Worm (Caenorhabditis elegans) whole organism, L3 larva: ENCODE results near the gene C07D10.5.

ENCODE experiments used
- R02D3.7 ChIP-seq: fragments of 150-350 bp; optimal IDR thresholded peaks from 2 replicates; lab custom pipeline; 2014; ENCODE audit warnings: missing biosample characterization, missing genetic modification characterization
- ZK546.5 ChIP-seq: sonication (generic microtip); optimal IDR thresholded peaks from 2 replicates; lab custom pipeline; 2017; ENCODE audit warnings: missing biosample characterization, missing genetic modification characterization
- ama-1 ChIP-seq: fragments of 150-350 bp; optimal IDR thresholded peaks from 2 replicates; lab custom pipeline; 2018
- ceh-16 ChIP-seq: sonication (generic microtip); optimal IDR thresholded peaks from 2 replicates; lab custom pipeline; 2017; ENCODE audit warnings: missing biosample characterization, missing genetic modification characterization
- ceh-28 ChIP-seq: fragments of 150-350 bp; optimal IDR thresholded peaks from 2 replicates; lab custom pipeline; 2014; ENCODE audit warnings: missing biosample characterization, missing genetic modification reagents, missing genetic modification characterization
- ceh-9 ChIP-seq: sonication (generic microtip); optimal IDR thresholded peaks from 2 replicates; lab custom pipeline; 2018; ENCODE audit warnings: missing biosample characterization, missing genetic modification characterization
- daf-12 ChIP-seq: fragments of 150-350 bp; optimal IDR thresholded peaks from 2 replicates; lab custom pipeline; 2014; ENCODE audit warnings: missing biosample characterization, missing genetic modification reagents, missing genetic modification characterization
- egl-5 ChIP-seq: fragments of 150-350 bp; optimal IDR thresholded peaks from 2 replicates; lab custom pipeline; 2017; ENCODE audit warnings: missing biosample characterization, missing genetic modification reagents, missing genetic modification characterization, inconsistent platforms
- elt-1 ChIP-seq: fragments of 150-350 bp; optimal IDR thresholded peaks from 2 replicates; lab custom pipeline; 2014; ENCODE audit warnings: missing biosample characterization, missing genetic modification characterization
- elt-2 ChIP-seq: sonication (generic microtip); optimal IDR thresholded peaks from 2 replicates; lab custom pipeline; 2016; ENCODE audit warnings: missing genetic modification reagents, mild to moderate bottlenecking, missing genetic modification characterization, missing compliant biosample characterization
- elt-3 ChIP-seq, 3 experiments: fragments of 150-350 bp in 1 of 3; sonication (generic microtip) in 2 of 3; optimal IDR thresholded peaks; 2 replicates in 2 of 3; 4 replicates in 1 of 3; lab custom pipeline; 2014 to 2017; ENCODE audit warnings: missing biosample characterization in 3 of 3, missing genetic modification characterization in 3 of 3
- fkh-10 ChIP-seq: sonication (generic microtip); optimal IDR thresholded peaks from 2 replicates; lab custom pipeline; 2017; ENCODE audit warnings: missing biosample characterization, missing genetic modification reagents, missing genetic modification characterization
- fkh-2 ChIP-seq: fragments of 150-350 bp; optimal IDR thresholded peaks from 2 replicates; lab custom pipeline; 2014; ENCODE audit warnings: missing biosample characterization, missing genetic modification reagents, missing genetic modification characterization
- fos-1 ChIP-seq: fragments of 150-350 bp; optimal IDR thresholded peaks from 2 replicates; lab custom pipeline; 2014; ENCODE audit warnings: missing biosample characterization, missing genetic modification characterization
- hmg-11 ChIP-seq: sonication (generic microtip); optimal IDR thresholded peaks from 2 replicates; lab custom pipeline; 2016; ENCODE audit warnings: missing genetic modification characterization, missing compliant biosample characterization
- jun-1 ChIP-seq: fragments of 150-350 bp; optimal IDR thresholded peaks from 2 replicates; lab custom pipeline; 2014; ENCODE audit warnings: missing biosample characterization, missing genetic modification reagents, missing genetic modification characterization
- lin-15B ChIP-seq: fragments of 150-350 bp; optimal IDR thresholded peaks from 2 replicates; lab custom pipeline; 2014; ENCODE audit warnings: missing biosample characterization, missing genetic modification characterization
- lin-39 ChIP-seq: fragments of 150-350 bp; optimal IDR thresholded peaks from 2 replicates; lab custom pipeline; 2018; ENCODE audit warnings: missing biosample characterization, missing genetic modification reagents, missing genetic modification characterization
- lsy-12 ChIP-seq: sonication (generic microtip); optimal IDR thresholded peaks from 2 replicates; lab custom pipeline; 2016; ENCODE audit warnings: mild to moderate bottlenecking, missing genetic modification characterization, missing compliant biosample characterization
- nfya-1 ChIP-seq: sonication (generic microtip); optimal IDR thresholded peaks from 2 replicates; lab custom pipeline; 2017; ENCODE audit warnings: missing genetic modification characterization, mild to moderate bottlenecking, missing compliant biosample characterization, antibody characterized with exemption, moderate library complexity; ENCODE audit not compliant: insufficient read depth
- nhr-11 ChIP-seq: fragments of 150-350 bp; optimal IDR thresholded peaks from 2 replicates; lab custom pipeline; 2014; ENCODE audit warnings: missing biosample characterization, missing genetic modification characterization
- nhr-12 ChIP-seq: fragments of 150-350 bp; optimal IDR thresholded peaks from 2 replicates; lab custom pipeline; 2014; ENCODE audit warnings: missing biosample characterization, missing genetic modification characterization
- nhr-23 ChIP-seq: fragments of 150-350 bp; optimal IDR thresholded peaks from 2 replicates; lab custom pipeline; 2014; ENCODE audit warnings: missing biosample characterization, missing genetic modification reagents, missing genetic modification characterization
- nhr-237 ChIP-seq: fragments of 150-350 bp; optimal IDR thresholded peaks from 2 replicates; lab custom pipeline; 2014; ENCODE audit warnings: missing biosample characterization, missing genetic modification characterization
- nhr-25 ChIP-seq: sonication (generic microtip); optimal IDR thresholded peaks from 2 replicates; lab custom pipeline; 2017; ENCODE audit warnings: missing biosample characterization, missing genetic modification characterization
- nhr-67 ChIP-seq: fragments of 150-350 bp; optimal IDR thresholded peaks from 2 replicates; lab custom pipeline; 2014; ENCODE audit warnings: missing biosample characterization, missing genetic modification characterization
- nhr-77 ChIP-seq: fragments of 150-350 bp; optimal IDR thresholded peaks from 2 replicates; lab custom pipeline; 2014; ENCODE audit warnings: missing biosample characterization, missing genetic modification characterization
- pha-4 ChIP-seq: fragments of 150-350 bp; optimal IDR thresholded peaks from 2 replicates; lab custom pipeline; 2014; ENCODE audit warnings: missing biosample characterization, missing genetic modification reagents, missing genetic modification characterization
- skn-1 ChIP-seq: fragments of 150-350 bp; optimal IDR thresholded peaks from 2 replicates; lab custom pipeline; 2014; ENCODE audit warnings: missing biosample characterization, missing genetic modification characterization
- tbx-2 ChIP-seq: sonication (generic microtip); optimal IDR thresholded peaks from 2 replicates; lab custom pipeline; 2016; ENCODE audit warnings: mild to moderate bottlenecking, missing genetic modification characterization, missing compliant biosample characterization
- ztf-4 ChIP-seq: fragments of 150-350 bp; optimal IDR thresholded peaks from 2 replicates; lab custom pipeline; 2014; ENCODE audit warnings: missing biosample characterization, missing genetic modification characterization

The C07D10.5 gene

ce11 chrII:7345858-7346257 is 35.5 kb upstream of the C07D10.5 start:
- peak; percentile 84 for TF ChIP-seq ama-1 (lab: Kevin White, UChicago)
- TF ChIP-seq fos-1 (tag; lab: Kevin White, UChicago): no peak

- no peak for TF ChIP-seq daf-12 (tag; lab: Kevin White, UChicago)
- TF ChIP-seq fkh-2 (tag; lab: Kevin White, UChicago): no peak
- TF ChIP-seq ceh-16 (tag; lab: Kevin White, UChicago): no peak
- TF ChIP-seq lsy-12 (tag; lab: Kevin White, UChicago): no peak
- TF ChIP-seq ztf-4 (tag; lab: Kevin White, UChicago): no peak
- TF ChIP-seq skn-1: no peak
- TF ChIP-seq ceh-28 (tag; lab: Kevin White, UChicago): no peak
- TF ChIP-seq elt-3 (tag; optimal IDR thresholded peaks at IDR 0.05; lab: Kevin White, UChicago): no peak
- no peak for TF ChIP-seq nhr-11 (tag; lab: Kevin White, UChicago)
- TF ChIP-seq nhr-77 (tag; lab: Kevin White, UChicago): no peak
- no peak for TF ChIP-seq elt-1 (tag; lab: Kevin White, UChicago)
- no peak for TF ChIP-seq nhr-67
- TF ChIP-seq nhr-23 (tag; lab: Kevin White, UChicago): no peak
- no peak for TF ChIP-seq lin-39 (tag; lab: Kevin White, UChicago)
- TF ChIP-seq nfya-1 (tag; lab: Kevin White, UChicago): no peak
- TF ChIP-seq nhr-25 (tag; lab: Kevin White, UChicago): no peak
- TF ChIP-seq R02D3.7 (tag; lab: Kevin White, UChicago): no peak
- TF ChIP-seq, all 47 proteins: peak for 0
Observed at ce11 chrII:7348063-7348462, 33.3 kb upstream of the C07D10.5 start.

ce11 chrII:7352507-7352906 is 28.9 kb upstream of the C07D10.5 start, which contains the start of gene hsp-4:
TSS of gene hsp-4 (minus strand) at chrII:7352645.
- no peak for TF ChIP-seq nhr-12
- TF ChIP-seq nfya-1 (tag; lab: Kevin White, UChicago): peak; percentile 46
- peak; percentile 67 for TF ChIP-seq nhr-25 (tag; lab: Kevin White, UChicago)
- TF ChIP-seq lin-15B: no peak
- peak; percentile 63 for TF ChIP-seq nhr-23 (tag; lab: Kevin White, UChicago)
- TF ChIP-seq elt-2: peak; percentile 43
- TF ChIP-seq ceh-28 (tag; lab: Kevin White, UChicago): peak; percentile 2

- TF ChIP-seq fos-1 (tag; lab: Kevin White, UChicago): no peak
- TF ChIP-seq ama-1 (lab: Kevin White, UChicago): no peak
- no peak for TF ChIP-seq lin-39 (tag; lab: Kevin White, UChicago)
- TF ChIP-seq pha-4 (tag; lab: Kevin White, UChicago): no peak
- TF ChIP-seq, all 47 proteins: peak for 0
Observed at ce11 chrII:7353027-7353426, 28.3 kb upstream of the C07D10.5 start.

- TF ChIP-seq ceh-28 (tag; lab: Kevin White, UChicago) (no peak), elt-2 (peak; percentile 11)
Observed at ce11 chrII:7356326-7356725, 25.0 kb upstream of the C07D10.5 start, which contains the start of gene haf-2. TSS of gene haf-2 (minus strand) at chrII:7356426.

- TF ChIP-seq lin-15B: peak; percentile 30
- TF ChIP-seq jun-1: no peak
- TF ChIP-seq fkh-10: no peak
- TF ChIP-seq nhr-67: no peak
- peak; percentile 85 for TF ChIP-seq R02D3.7 (tag; lab: Kevin White, UChicago)
- peak; percentile 6 for TF ChIP-seq hmg-11 (tag; lab: Kevin White, UChicago)
- peak; percentile 38 for TF ChIP-seq nfya-1 (tag; lab: Kevin White, UChicago)
- TF ChIP-seq pha-4 (tag; lab: Kevin White, UChicago): peak; percentile 48
- TF ChIP-seq nhr-237 (tag; lab: Kevin White, UChicago): no peak
- peak; percentile 20 for TF ChIP-seq nhr-23 (tag; lab: Kevin White, UChicago)
- no peak for TF ChIP-seq ceh-9 (tag; lab: Kevin White, UChicago)
Observed at ce11 chrII:7356773-7357172, 24.6 kb upstream of the C07D10.5 start.

ce11 chrII:7357176-7357575 is 24.2 kb upstream of the C07D10.5 start:
- TF ChIP-seq elt-2 (no peak), tbx-2 (tag; lab: Kevin White, UChicago) (no peak), egl-5 (tag; lab: Kevin White, UChicago) (no peak), lin-39 (tag; lab: Kevin White, UChicago) (no peak), elt-1 (tag; lab: Kevin White, UChicago) (no peak), ZK546.5 (tag; lab: Kevin White, UChicago) (no peak)
- TF ChIP-seq, all 47 proteins: peak for 0
